Worm (Caenorhabditis elegans) whole organism, L4 larva: ENCODE measurements around the gene acdh-8.

Source experiments
- D1046.2 ChIP-seq: fragments of 200-800 bp; sonication (Bioruptor generic); IDR thresholded peaks from 2 replicates; pipeline ENCODE4 v1.3.6; 2022; ENCODE audit warnings: missing genetic modification characterization, missing compliant biosample characterization
- F10B5.3 ChIP-seq: sonication (generic microtip); optimal IDR thresholded peaks from 2 replicates; lab custom pipeline; 2016; ENCODE audit warnings: mild to moderate bottlenecking, missing genetic modification characterization, missing compliant biosample characterization
- F26F4.8 ChIP-seq: fragments of 200-800 bp; sonication (Bioruptor generic); conservative IDR thresholded peaks from 2 replicates; pipeline ENCODE4 v1.3.6; 2022; ENCODE audit warnings: missing genetic modification characterization, missing compliant biosample characterization
- F37D6.2 ChIP-seq: sonication (generic microtip); optimal IDR thresholded peaks from 2 replicates; lab custom pipeline; 2016; ENCODE audit warnings: mild to moderate bottlenecking, missing genetic modification characterization, missing compliant biosample characterization
- F44E2.7 ChIP-seq: fragments of 200-800 bp; sonication (Bioruptor generic); IDR thresholded peaks from 2 replicates; pipeline ENCODE4 v2.1.2; 2022; ENCODE audit warnings: missing genetic modification characterization, missing compliant biosample characterization
- F49E8.2 ChIP-seq: sonication (generic microtip); optimal IDR thresholded peaks from 2 replicates; lab custom pipeline; 2016; ENCODE audit warnings: missing compliant biosample characterization, mild to moderate bottlenecking, missing genetic modification characterization, borderline replicate concordance
- R02D3.7 ChIP-seq: fragments of 150-350 bp; sonication (generic microtip); optimal IDR thresholded peaks from 3 replicates; lab custom pipeline; 2014; ENCODE audit warnings: missing biosample characterization, missing genetic modification characterization
- T26A8.4 ChIP-seq: fragments of 200-800 bp; sonication (Bioruptor generic); IDR thresholded peaks from 2 replicates; pipeline ENCODE4 v1.3.6; 2022; ENCODE audit warnings: missing genetic modification characterization, missing compliant biosample characterization
- Y105C5A.15 ChIP-seq: fragments of 200-800 bp; sonication (Bioruptor generic); IDR thresholded peaks from 2 replicates; pipeline ENCODE4 v1.3.6; 2022; ENCODE audit warnings: missing genetic modification characterization, missing compliant biosample characterization
- Y48G9A.11 ChIP-seq: fragments of 200-800 bp; sonication (Bioruptor generic); IDR thresholded peaks from 2 replicates; pipeline ENCODE4 v1.3.6; 2022; ENCODE audit warnings: missing genetic modification reagents, missing genetic modification characterization, missing compliant biosample characterization
- Y75B8A.6 ChIP-seq: fragments of 200-800 bp; sonication (Bioruptor generic); IDR thresholded peaks from 2 replicates; pipeline ENCODE4 v1.3.6; 2022; ENCODE audit warnings: missing genetic modification reagents, missing genetic modification characterization, missing compliant biosample characterization
- ZK337.2 ChIP-seq: fragments of 200-800 bp; sonication (Bioruptor generic); IDR thresholded peaks from 2 replicates; pipeline ENCODE4 v1.3.6; 2022; ENCODE audit warnings: missing genetic modification reagents, missing genetic modification characterization, missing compliant biosample characterization
- ZK546.5 ChIP-seq, 2 experiments: sonication (generic microtip); optimal IDR thresholded peaks; 2 replicates each; lab custom pipeline; 2017; ENCODE audit warnings: missing biosample characterization in 2 of 2, missing genetic modification characterization in 2 of 2
- aly-2 ChIP-seq: sonication (generic microtip); optimal IDR thresholded peaks from 2 replicates; lab custom pipeline; 2018; ENCODE audit warnings: missing biosample characterization, missing genetic modification characterization
- ama-1 ChIP-seq: fragments of 150-350 bp; optimal IDR thresholded peaks from 2 replicates; lab custom pipeline; 2014; ENCODE audit warnings: inconsistent platforms, mixed read lengths
- arid-1 ChIP-seq: fragments of 200-800 bp; sonication (Bioruptor generic); conservative IDR thresholded peaks from 2 replicates; pipeline ENCODE4 v1.3.6; 2022; ENCODE audit warnings: missing genetic modification reagents, missing genetic modification characterization, missing compliant biosample characterization
- attf-4 ChIP-seq: sonication (generic microtip); optimal IDR thresholded peaks from 3 replicates; lab custom pipeline; 2017; ENCODE audit warnings: missing biosample characterization, missing genetic modification characterization
- ceh-28 ChIP-seq: fragments of 150-350 bp; optimal IDR thresholded peaks from 2 replicates; lab custom pipeline; 2014; ENCODE audit warnings: missing biosample characterization, missing genetic modification reagents, missing genetic modification characterization
- ceh-62 ChIP-seq: sonication (generic microtip); optimal IDR thresholded peaks from 2 replicates; lab custom pipeline; 2017; ENCODE audit warnings: missing biosample characterization, missing genetic modification characterization
- ctbp-1 ChIP-seq: fragments of 200-800 bp; sonication (Bioruptor generic); IDR thresholded peaks from 2 replicates; pipeline ENCODE4 v1.3.6; 2022; ENCODE audit warnings: missing genetic modification reagents, missing genetic modification characterization, missing compliant biosample characterization
- dmd-6 ChIP-seq: fragments of 200-800 bp; sonication (Bioruptor generic); IDR thresholded peaks from 2 replicates; pipeline ENCODE4 v1.3.6; 2022; ENCODE audit warnings: missing genetic modification reagents, missing genetic modification characterization, missing compliant biosample characterization
- dpl-1 ChIP-seq: fragments of 150-350 bp; optimal IDR thresholded peaks from 2 replicates; lab custom pipeline; 2014; ENCODE audit warnings: missing biosample characterization, missing genetic modification reagents, missing genetic modification characterization
- duxl-1 ChIP-seq: sonication (generic microtip); optimal IDR thresholded peaks from 2 replicates; lab custom pipeline; 2016; ENCODE audit warnings: mild to moderate bottlenecking, missing genetic modification characterization, moderate library complexity, missing compliant biosample characterization; ENCODE audit not compliant: poor library complexity
- dve-1 ChIP-seq: sonication (generic microtip); optimal IDR thresholded peaks from 2 replicates; lab custom pipeline; 2017; ENCODE audit warnings: antibody characterized with exemption, mild to moderate bottlenecking, missing genetic modification characterization, missing compliant biosample characterization; ENCODE audit not compliant: insufficient read depth
- fos-1 ChIP-seq: fragments of 150-350 bp; optimal IDR thresholded peaks from 2 replicates; lab custom pipeline; 2014; ENCODE audit warnings: missing biosample characterization, missing genetic modification characterization
- gei-8 ChIP-seq: fragments of 200-800 bp; sonication (Bioruptor generic); optimal IDR thresholded peaks from 2 replicates; lab custom pipeline; 2018; ENCODE audit warnings: mild to moderate bottlenecking, missing genetic modification characterization, missing compliant biosample characterization
- hif-1 ChIP-seq, 2 experiments: sonication (generic microtip); optimal IDR thresholded peaks; 2 replicates each; lab custom pipeline; 2016 to 2017; ENCODE audit warnings: missing compliant biosample characterization in 2 of 2, missing genetic modification characterization in 2 of 2, missing genetic modification reagents in 2 of 2, missing genotype in 2 of 2, mild to moderate bottlenecking in 1 of 2
- hmg-1.1 ChIP-seq: fragments of 200-800 bp; sonication (Bioruptor generic); IDR thresholded peaks from 2 replicates; pipeline ENCODE4 v1.3.6; 2022; ENCODE audit warnings: missing genetic modification reagents, missing genetic modification characterization, missing compliant biosample characterization
- lim-7 ChIP-seq: fragments of 200-800 bp; sonication (Bioruptor generic); IDR thresholded peaks from 2 replicates; pipeline ENCODE4 v1.3.6; 2022; ENCODE audit warnings: missing genetic modification characterization, missing compliant biosample characterization
- lin-13 ChIP-seq: fragments of 150-350 bp; optimal IDR thresholded peaks from 2 replicates; lab custom pipeline; 2014; ENCODE audit warnings: missing biosample characterization, missing genetic modification reagents, missing genetic modification characterization
- lin-39 ChIP-seq: fragments of 150-350 bp; optimal IDR thresholded peaks from 2 replicates; lab custom pipeline; 2014; ENCODE audit warnings: missing biosample characterization, missing genetic modification reagents, missing genetic modification characterization
- mxl-2 ChIP-seq: fragments of 200-800 bp; sonication (Bioruptor generic); conservative IDR thresholded peaks from 2 replicates; pipeline ENCODE4 v1.3.6; 2022; ENCODE audit warnings: missing genetic modification reagents, missing genetic modification characterization, missing compliant biosample characterization
- mxl-3 ChIP-seq: fragments of 200-800 bp; sonication (Bioruptor generic); optimal IDR thresholded peaks from 2 replicates; lab custom pipeline; 2018; ENCODE audit warnings: mild to moderate bottlenecking, missing genetic modification characterization, missing compliant biosample characterization
- nhr-102 ChIP-seq: sonication (generic microtip); optimal IDR thresholded peaks from 2 replicates; lab custom pipeline; 2016; ENCODE audit warnings: mild to moderate bottlenecking, missing genetic modification characterization, moderate library complexity, missing compliant biosample characterization
- nhr-11 ChIP-seq: fragments of 150-350 bp; optimal IDR thresholded peaks from 2 replicates; lab custom pipeline; 2014; ENCODE audit warnings: missing biosample characterization, missing genetic modification characterization
- nhr-237 ChIP-seq: sonication (generic microtip); optimal IDR thresholded peaks from 2 replicates; lab custom pipeline; 2017; ENCODE audit warnings: missing biosample characterization, missing genetic modification characterization
- nhr-42 ChIP-seq: fragments of 200-800 bp; sonication (Bioruptor generic); IDR thresholded peaks from 2 replicates; pipeline ENCODE4 v1.3.6; 2022; ENCODE audit warnings: missing genetic modification characterization, missing compliant biosample characterization
- nhr-48 ChIP-seq: sonication (generic microtip); optimal IDR thresholded peaks from 2 replicates; lab custom pipeline; 2016; ENCODE audit warnings: mild to moderate bottlenecking, missing genetic modification characterization, missing compliant biosample characterization
- nhr-6 ChIP-seq: fragments of 150-350 bp; optimal IDR thresholded peaks from 2 replicates; lab custom pipeline; 2014; ENCODE audit warnings: missing biosample characterization, missing genetic modification characterization
- nhr-76 ChIP-seq: fragments of 150-350 bp; optimal IDR thresholded peaks from 2 replicates; lab custom pipeline; 2014; ENCODE audit warnings: missing biosample characterization, missing genetic modification characterization
- rbr-2 ChIP-seq: sonication (generic microtip); optimal IDR thresholded peaks from 2 replicates; lab custom pipeline; 2016; ENCODE audit warnings: missing genotype, missing genetic modification characterization, missing compliant biosample characterization
- sdz-12 ChIP-seq: fragments of 200-800 bp; sonication (Bioruptor generic); optimal IDR thresholded peaks from 2 replicates; lab custom pipeline; 2018; ENCODE audit warnings: mild to moderate bottlenecking, missing genetic modification characterization, missing compliant biosample characterization
- set-16 ChIP-seq: fragments of 200-800 bp; sonication (Bioruptor generic); IDR thresholded peaks from 2 replicates; pipeline ENCODE4 v1.3.6; 2022; ENCODE audit warnings: missing genetic modification reagents, missing genetic modification characterization, missing compliant biosample characterization
- skn-1 ChIP-seq: fragments of 150-350 bp; optimal IDR thresholded peaks from 2 replicates; lab custom pipeline; 2014; ENCODE audit warnings: missing biosample characterization, missing genetic modification characterization
- snpc-1.2 ChIP-seq: fragments of 200-800 bp; sonication (Bioruptor generic); IDR thresholded peaks from 2 replicates; pipeline ENCODE4 v1.3.6; 2022; ENCODE audit warnings: missing genetic modification reagents, missing genetic modification characterization, missing compliant biosample characterization
- tag-97 ChIP-seq: fragments of 200-800 bp; sonication (Bioruptor generic); IDR thresholded peaks from 2 replicates; pipeline ENCODE4 v1.3.6; 2022; ENCODE audit warnings: missing genetic modification characterization, missing compliant biosample characterization
- tra-1 ChIP-seq: fragments of 200-800 bp; sonication (Bioruptor generic); IDR thresholded peaks from 2 replicates; pipeline ENCODE4 v1.3.6; 2022; ENCODE audit warnings: missing genetic modification reagents, missing genetic modification characterization, missing compliant biosample characterization
- unc-130 ChIP-seq: sonication (generic microtip); optimal IDR thresholded peaks from 2 replicates; lab custom pipeline; 2016; ENCODE audit warnings: missing genetic modification reagents, missing genetic modification characterization, missing compliant biosample characterization
- zag-1 ChIP-seq: fragments of 150-350 bp; optimal IDR thresholded peaks from 2 replicates; lab custom pipeline; 2014; ENCODE audit warnings: missing biosample characterization, missing genetic modification characterization
- zfp-2 ChIP-seq: sonication (generic microtip); optimal IDR thresholded peaks from 2 replicates; lab custom pipeline; 2016; ENCODE audit warnings: mild to moderate bottlenecking, missing genetic modification characterization, missing compliant biosample characterization
- zip-11 ChIP-seq: fragments of 200-800 bp; sonication (Bioruptor generic); IDR thresholded peaks from 2 replicates; pipeline ENCODE4 v1.3.6; 2022; ENCODE audit warnings: missing genetic modification characterization, missing compliant biosample characterization

Gene acdh-8

DNA sequence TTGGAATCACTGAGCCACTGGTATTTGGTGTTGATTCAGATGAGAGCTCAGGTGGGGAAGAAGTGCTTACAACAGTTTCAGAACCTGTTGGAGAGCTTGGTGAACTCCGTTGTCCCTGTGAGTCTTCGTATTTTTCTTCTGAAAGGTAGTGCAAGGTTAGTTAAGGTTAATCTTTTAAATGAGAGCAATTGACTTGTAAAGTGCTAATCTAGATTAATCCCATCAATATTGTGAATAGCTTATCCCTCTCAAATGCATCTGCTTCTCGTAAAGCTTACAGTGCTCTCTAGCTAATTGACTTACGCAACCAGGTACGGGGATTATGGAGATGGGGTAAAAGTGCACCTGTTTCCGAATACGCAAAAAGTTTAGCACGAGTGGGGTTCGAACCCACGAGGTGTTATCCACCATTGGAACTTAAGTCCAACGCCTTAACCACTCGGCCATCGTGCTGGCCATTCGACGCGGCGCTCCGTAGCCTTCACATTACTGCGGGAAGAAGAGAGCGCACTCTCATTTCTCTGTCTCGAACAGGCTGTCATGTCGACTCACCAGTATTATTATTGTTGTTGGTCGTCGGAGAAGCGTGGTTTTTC is 21.6 kb upstream of the acdh-8 start:
- TF ChIP-seq fos-1 (tag; lab: Kevin White, UChicago) = no peak
- TF ChIP-seq dve-1 (tag; lab: Kevin White, UChicago) = peak; percentile 41
- no peak for TF ChIP-seq zag-1
- 0 out of 2 replicates have a peak, but pooled peaks have one; percentile 56 for TF ChIP-seq ZK337.2
- TF ChIP-seq R02D3.7 (tag; lab: Kevin White, UChicago) = no peak
- TF ChIP-seq T26A8.4 (GFP tag; lab: Robert Waterston, UW) = peak; percentile 57; the same call in 1 of the 2 replicates
- 0 out of 2 replicates have a peak, but pooled peaks have one; percentile 75 for TF ChIP-seq F44E2.7 (GFP tag; lab: Robert Waterston, UW)
- TF ChIP-seq sdz-12 = no peak
- peak; percentile 48 for TF ChIP-seq lin-13 (GFP tag; lab: Kevin White, UChicago)
- TF ChIP-seq attf-4 = no peak
- no peak for TF ChIP-seq mxl-2 (GFP tag; lab: Robert Waterston, UW)
- TF ChIP-seq tra-1 (GFP tag; lab: Robert Waterston, UW) = no peak
- TF ChIP-seq nhr-42 (GFP tag; lab: Robert Waterston, UW) = no peak
- TF ChIP-seq D1046.2 (GFP tag; lab: Robert Waterston, UW) = 0 out of 2 replicates have a peak, but pooled peaks have one; percentile 59
- TF ChIP-seq zfp-2 = no peak
- peak; percentile 2 for TF ChIP-seq F37D6.2 (tag; lab: Kevin White, UChicago)
- no peak for TF ChIP-seq aly-2
- no peak for TF ChIP-seq ama-1
- no peak for TF ChIP-seq tag-97 (GFP tag; lab: Robert Waterston, UW)
- TF ChIP-seq F49E8.2 (tag; lab: Kevin White, UChicago) = no peak
- no peak for TF ChIP-seq nhr-76 (tag; lab: Kevin White, UChicago)
- peak; percentile 87 for TF ChIP-seq lim-7
- peak; percentile 83 for TF ChIP-seq hmg-1.1 (GFP tag; lab: Robert Waterston, UW)
- 0 out of 2 replicates have a peak, but pooled peaks have one; percentile 32 for TF ChIP-seq zip-11
- no peak for TF ChIP-seq Y75B8A.6
- no peak for TF ChIP-seq gei-8
- no peak for TF ChIP-seq duxl-1 (tag; lab: Kevin White, UChicago)
- TF ChIP-seq lin-39 = no peak
- no peak for TF ChIP-seq ceh-28
- peak; percentile 58 for TF ChIP-seq dmd-6 (GFP tag; lab: Robert Waterston, UW)
- peak; percentile 33; the same call in 1 of the 2 replicates for TF ChIP-seq set-16
- TF ChIP-seq nhr-11 (tag; lab: Kevin White, UChicago) = no peak
- no peak for TF ChIP-seq nhr-237 (tag; lab: Kevin White, UChicago)
- TF ChIP-seq Y105C5A.15 (GFP tag; lab: Robert Waterston, UW) = peak; percentile 71; the same call in 1 of the 2 replicates
- peak; percentile 14 for TF ChIP-seq F10B5.3
- no peak for TF ChIP-seq ZK546.5 (tag; optimal IDR thresholded peaks at IDR 0.05; lab: Kevin White, UChicago)
- TF ChIP-seq arid-1 (GFP tag; lab: Robert Waterston, UW) = peak; percentile 72
- no peak for TF ChIP-seq skn-1 (tag; lab: Kevin White, UChicago)
- TF ChIP-seq dpl-1 = no peak
- 0 out of 2 replicates have a peak, but pooled peaks have one; percentile 10 for TF ChIP-seq F26F4.8 (GFP tag; lab: Robert Waterston, UW)
- peak; percentile 59; the same call in 1 of the 2 replicates for TF ChIP-seq Y48G9A.11 (GFP tag; lab: Robert Waterston, UW)
- TF ChIP-seq hif-1 (tag; optimal IDR thresholded peaks at IDR 0.05; lab: Kevin White, UChicago) = peak in 1 of 2 experiments; percentile 31
- TF ChIP-seq mxl-3 (GFP tag; lab: Kevin White, UChicago) = peak; percentile 57
- peak; percentile 49 for TF ChIP-seq unc-130 (GFP tag; lab: Kevin White, UChicago)
- peak; percentile 65; the same call in 1 of the 2 replicates for TF ChIP-seq snpc-1.2 (GFP tag; lab: Robert Waterston, UW)
- TF ChIP-seq nhr-6 (tag; lab: Kevin White, UChicago) = no peak
- TF ChIP-seq nhr-102 = peak; percentile 14
- TF ChIP-seq nhr-48 (tag; lab: Kevin White, UChicago) = peak; percentile 24
- TF ChIP-seq ceh-62 (tag; lab: Kevin White, UChicago) = no peak
- peak; percentile 70 for TF ChIP-seq ctbp-1 (GFP tag; lab: Robert Waterston, UW)
- TF ChIP-seq rbr-2 = peak; percentile 49
